Fruit fly (Drosophila melanogaster) S2 (cell line): ENCODE measurements around the gene Ent1.

Experiments used
- CG8478 ChIP-seq: fragments of >200 bp; optimal IDR thresholded peaks from 2 replicates; lab custom pipeline; 2018
- CTCF ChIP-seq, 2 experiments: fragments of >200 bp; optimal IDR thresholded peaks; 2 replicates each; lab custom pipeline; 2018

DNA sequence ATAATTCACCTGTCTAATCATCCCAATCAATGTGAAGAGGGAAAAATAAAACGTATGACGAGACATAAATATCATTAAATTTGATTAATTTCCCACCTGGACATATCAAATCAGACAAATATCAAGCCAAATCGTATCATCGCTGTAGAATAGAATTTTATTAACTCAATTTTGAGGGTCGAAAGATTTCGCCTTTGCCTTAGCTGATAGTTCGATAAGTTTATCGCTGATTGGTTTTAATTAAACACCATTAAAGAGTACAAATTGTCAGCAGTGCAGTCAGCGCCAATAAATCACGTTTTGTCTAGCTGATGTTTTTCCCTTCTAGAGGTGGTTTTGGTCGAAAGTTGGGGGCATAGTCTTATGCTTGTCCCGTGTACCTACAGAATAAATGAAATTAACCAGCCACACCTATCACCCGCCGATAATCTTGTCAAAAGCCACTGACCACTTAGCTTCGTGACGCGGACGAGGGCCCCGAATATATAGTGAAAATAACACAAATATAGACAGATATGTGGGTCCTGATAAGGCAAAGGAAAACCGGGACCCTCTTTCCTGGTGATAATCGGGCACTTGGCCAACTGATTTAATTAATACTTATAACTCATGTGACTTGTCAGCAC is 21.3 kb upstream of the Ent1 start:
- TF ChIP-seq CTCF (optimal IDR thresholded peaks at IDR 0.05; lab: Kevin White, UChicago) (no peak), CG8478 (lab: Kevin White, UChicago) (no peak)
